Worm (Caenorhabditis elegans) whole organism, mixed stage, embryonic: ENCODE data around the gene C05G5.5.

ENCODE experiments used
- M03D4.4 ChIP-seq: sonication (generic microtip); optimal IDR thresholded peaks from 2 replicates; lab custom pipeline; 2017; ENCODE audit warnings: mild to moderate bottlenecking, missing genetic modification characterization, missing compliant biosample characterization
- bed-3 ChIP-seq: fragments of 200-800 bp; sonication (Bioruptor generic); optimal IDR thresholded peaks from 3 replicates; lab custom pipeline; 2018; ENCODE audit warnings: mild to moderate bottlenecking, missing genetic modification characterization, moderate library complexity, missing compliant biosample characterization
- blmp-1 ChIP-seq: fragments of 150-350 bp; optimal IDR thresholded peaks from 2 replicates; lab custom pipeline; 2014; ENCODE audit warnings: missing biosample characterization, missing genetic modification characterization
- ceh-39 ChIP-seq: fragments of 150-350 bp; optimal IDR thresholded peaks from 2 replicates; lab custom pipeline; 2014; ENCODE audit warnings: missing biosample characterization, missing genetic modification characterization
- ceh-43 ChIP-seq: fragments of 200-800 bp; sonication (Bioruptor generic); optimal IDR thresholded peaks from 2 replicates; lab custom pipeline; 2018; ENCODE audit warnings: mild to moderate bottlenecking, missing genetic modification characterization, moderate library complexity, missing compliant biosample characterization
- ceh-83 ChIP-seq: fragments of 200-800 bp; sonication (Bioruptor generic); optimal IDR thresholded peaks from 2 replicates; lab custom pipeline; 2018; ENCODE audit warnings: mild to moderate bottlenecking, missing genetic modification characterization, missing compliant biosample characterization
- ces-1 ChIP-seq: fragments of 150-350 bp; optimal IDR thresholded peaks from 2 replicates; lab custom pipeline; 2014; ENCODE audit warnings: missing biosample characterization, missing genetic modification reagents, missing genetic modification characterization
- cnd-1 ChIP-seq: fragments of 200-800 bp; sonication (Bioruptor generic); optimal IDR thresholded peaks from 2 replicates; lab custom pipeline; 2018; ENCODE audit warnings: mild to moderate bottlenecking, missing genetic modification characterization, missing compliant biosample characterization
- drap-1 ChIP-seq: fragments of 200-800 bp; sonication (Bioruptor generic); optimal IDR thresholded peaks from 3 replicates; lab custom pipeline; 2018; ENCODE audit warnings: mild to moderate bottlenecking, missing genetic modification characterization, missing compliant biosample characterization
- elt-1 ChIP-seq: sonication (generic microtip); optimal IDR thresholded peaks from 2 replicates; lab custom pipeline; 2017; ENCODE audit warnings: missing genetic modification characterization, mild to moderate bottlenecking, missing compliant biosample characterization, antibody characterized with exemption, moderate library complexity, borderline replicate concordance; ENCODE audit not compliant: insufficient read depth
- elt-3 ChIP-seq: fragments of 150-350 bp; optimal IDR thresholded peaks from 2 replicates; lab custom pipeline; 2014; ENCODE audit warnings: missing biosample characterization, missing genetic modification characterization
- flh-1 ChIP-seq: fragments of 200-800 bp; sonication (Bioruptor generic); optimal IDR thresholded peaks from 2 replicates; lab custom pipeline; 2018; ENCODE audit warnings: mild to moderate bottlenecking, missing genetic modification characterization, moderate library complexity, missing compliant biosample characterization
- ham-2 ChIP-seq: fragments of 200-800 bp; sonication (Bioruptor generic); optimal IDR thresholded peaks from 2 replicates; lab custom pipeline; 2018; ENCODE audit warnings: mild to moderate bottlenecking, missing genetic modification characterization, missing compliant biosample characterization
- hlh-1 ChIP-seq: fragments of 150-350 bp; optimal IDR thresholded peaks from 2 replicates; lab custom pipeline; 2014; ENCODE audit warnings: missing biosample characterization, missing genetic modification reagents, missing genetic modification characterization
- lin-13 ChIP-seq: fragments of 150-350 bp; optimal IDR thresholded peaks from 2 replicates; lab custom pipeline; 2014; ENCODE audit warnings: missing biosample characterization, missing genetic modification characterization
- lin-32 ChIP-seq: fragments of 200-800 bp; sonication (Bioruptor generic); optimal IDR thresholded peaks from 2 replicates; lab custom pipeline; 2018; ENCODE audit warnings: mild to moderate bottlenecking, missing genetic modification characterization, missing compliant biosample characterization
- lsy-2 ChIP-seq: fragments of 150-350 bp; optimal IDR thresholded peaks from 2 replicates; lab custom pipeline; 2014; ENCODE audit warnings: missing biosample characterization, missing genetic modification characterization
- mab-5 ChIP-seq: fragments of 150-350 bp; optimal IDR thresholded peaks from 2 replicates; lab custom pipeline; 2014; ENCODE audit warnings: missing biosample characterization, missing genetic modification characterization
- mep-1 ChIP-seq: fragments of 150-350 bp; optimal IDR thresholded peaks from 2 replicates; lab custom pipeline; 2017; ENCODE audit warnings: missing biosample characterization, missing genetic modification reagents, missing genetic modification characterization, inconsistent platforms
- mls-2 ChIP-seq: sonication (generic microtip); optimal IDR thresholded peaks from 2 replicates; lab custom pipeline; 2016; ENCODE audit warnings: mild to moderate bottlenecking, missing genetic modification characterization, moderate library complexity, missing compliant biosample characterization
- nhr-12 ChIP-seq: fragments of 150-350 bp; optimal IDR thresholded peaks from 2 replicates; lab custom pipeline; 2014; ENCODE audit warnings: missing biosample characterization, missing genetic modification characterization
- nhr-2 ChIP-seq: fragments of 150-350 bp; optimal IDR thresholded peaks from 2 replicates; lab custom pipeline; 2014; ENCODE audit warnings: missing biosample characterization, missing genetic modification characterization
- nhr-237 ChIP-seq: fragments of 150-350 bp; optimal IDR thresholded peaks from 2 replicates; lab custom pipeline; 2014; ENCODE audit warnings: missing biosample characterization, missing genetic modification characterization
- nhr-28 ChIP-seq: fragments of 150-350 bp; optimal IDR thresholded peaks from 2 replicates; lab custom pipeline; 2014; ENCODE audit warnings: missing biosample characterization, missing genetic modification characterization
- nhr-76 ChIP-seq: sonication (generic microtip); optimal IDR thresholded peaks from 2 replicates; lab custom pipeline; 2017; ENCODE audit warnings: missing biosample characterization, missing genetic modification characterization
- pha-4 ChIP-seq: fragments of 150-350 bp; optimal IDR thresholded peaks from 2 replicates; lab custom pipeline; 2018; ENCODE audit warnings: missing biosample characterization, missing genetic modification reagents, missing genetic modification characterization
- sem-2 ChIP-seq: fragments of 200-800 bp; sonication (Bioruptor generic); optimal IDR thresholded peaks from 2 replicates; lab custom pipeline; 2018; ENCODE audit warnings: mild to moderate bottlenecking, missing genetic modification characterization, missing compliant biosample characterization
- snpc-4 ChIP-seq: fragments of 150-350 bp; optimal IDR thresholded peaks from 2 replicates; lab custom pipeline; 2014; ENCODE audit warnings: missing biosample characterization, missing genetic modification characterization
- sptf-1 ChIP-seq: sonication (generic microtip); optimal IDR thresholded peaks from 2 replicates; lab custom pipeline; 2017; ENCODE audit warnings: mild to moderate bottlenecking, missing genetic modification characterization, moderate library complexity, missing compliant biosample characterization
- tbx-8 ChIP-seq: fragments of 200-800 bp; sonication (Bioruptor generic); optimal IDR thresholded peaks from 2 replicates; lab custom pipeline; 2018; ENCODE audit warnings: mild to moderate bottlenecking, missing genetic modification characterization, moderate library complexity, missing compliant biosample characterization
- unc-120 ChIP-seq: sonication (generic microtip); optimal IDR thresholded peaks from 2 replicates; lab custom pipeline; 2017; ENCODE audit warnings: missing genetic modification characterization, missing compliant biosample characterization; ENCODE audit not compliant: poor library complexity, severe bottlenecking
- unc-39 ChIP-seq: fragments of 150-350 bp; optimal IDR thresholded peaks from 2 replicates; lab custom pipeline; 2014; ENCODE audit warnings: missing biosample characterization, missing genetic modification characterization
- unc-62 ChIP-seq: fragments of 150-350 bp; optimal IDR thresholded peaks from 2 replicates; lab custom pipeline; 2014; ENCODE audit warnings: missing biosample characterization, missing genetic modification reagents, missing genetic modification characterization
- zip-8 ChIP-seq: fragments of 150-350 bp; optimal IDR thresholded peaks from 2 replicates; lab custom pipeline; 2014; ENCODE audit warnings: missing biosample characterization, missing genetic modification characterization
- ztf-11 ChIP-seq: fragments of 150-350 bp; optimal IDR thresholded peaks from 2 replicates; lab custom pipeline; 2014; ENCODE audit warnings: missing biosample characterization, missing genetic modification characterization

C05G5.5 gene

ce11 chrX:14761021-14761420 is at the start of gene C05G5.5:
Gene C05G5.5, minus strand, starts transcription at chrX:14761121.
- TF ChIP-seq lin-13 (tag; lab: Kevin White, UChicago) (no peak), mls-2 (tag; lab: Kevin White, UChicago) (peak; percentile 2)
- TF ChIP-seq, all 35 proteins: peak for 1

- TF ChIP-seq ham-2 (GFP tag; lab: Kevin White, UChicago): peak; percentile 46
- peak; percentile 7 for TF ChIP-seq mep-1 (tag; lab: Kevin White, UChicago)
- peak; percentile 24 for TF ChIP-seq hlh-1 (tag; lab: Kevin White, UChicago)
- TF ChIP-seq nhr-2 (tag; lab: Kevin White, UChicago): no peak
- TF ChIP-seq nhr-237 (tag; lab: Kevin White, UChicago): no peak
- TF ChIP-seq unc-120: peak; percentile 46
These were observed 49.8 kb upstream of the C05G5.5 start, which contains the start of gene atf-4 for ce11 chrX:14810718-14811117. Gene atf-4, minus strand, starts transcription at chrX:14810810.

DNA sequence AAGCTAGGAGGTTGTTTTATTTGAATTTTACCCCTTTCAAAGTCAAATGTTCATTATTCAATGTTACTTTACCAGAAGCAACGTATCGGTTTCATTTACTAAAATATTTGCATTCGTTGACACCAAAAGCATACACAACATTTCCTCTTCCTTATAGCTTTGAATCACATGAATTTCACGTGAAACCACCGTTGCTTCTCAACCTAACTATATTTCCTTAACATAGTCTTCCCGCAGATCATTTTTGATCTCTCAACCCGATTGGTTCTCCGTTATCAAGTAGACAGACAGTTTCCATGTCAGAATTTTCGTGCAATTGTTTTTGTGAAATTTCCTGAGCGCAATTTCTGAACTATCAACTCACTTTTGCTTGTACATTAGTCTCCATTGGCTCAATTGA is 49.0 kb upstream of the C05G5.5 start:
- TF ChIP-seq hlh-1 (tag; lab: Kevin White, UChicago): no peak
- TF ChIP-seq lin-32 (GFP tag; lab: Kevin White, UChicago): no peak
- no peak for TF ChIP-seq ztf-11
- no peak for TF ChIP-seq pha-4 (tag; lab: Kevin White, UChicago)
- no peak for TF ChIP-seq unc-62 (GFP tag; lab: Kevin White, UChicago)
- no peak for TF ChIP-seq ceh-83
- no peak for TF ChIP-seq ceh-43 (GFP tag; lab: Kevin White, UChicago)
- TF ChIP-seq nhr-2 (tag; lab: Kevin White, UChicago): no peak
- no peak for TF ChIP-seq lsy-2
- no peak for TF ChIP-seq nhr-76 (tag; lab: Kevin White, UChicago)

DNA sequence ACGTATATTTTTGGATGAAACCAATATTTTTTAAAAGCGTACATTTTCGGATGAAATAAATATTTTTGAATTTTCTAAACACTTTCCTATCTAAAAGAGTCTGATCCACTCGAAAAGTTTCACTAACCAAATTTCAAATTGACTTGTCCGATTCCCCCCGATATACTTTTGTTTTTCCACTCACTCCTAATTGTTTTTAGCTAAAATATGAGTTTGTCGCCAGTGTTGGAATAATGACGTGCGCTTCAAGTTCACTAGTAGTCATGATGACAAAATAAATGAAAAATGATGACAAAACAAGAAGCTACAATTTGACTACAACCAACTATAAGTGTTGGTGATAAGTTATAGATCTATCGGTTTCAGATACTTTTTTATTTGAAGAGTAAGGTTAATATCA is 47.9 kb upstream of the C05G5.5 start:
- TF ChIP-seq elt-3 (tag; lab: Kevin White, UChicago): no peak
- no peak for TF ChIP-seq lin-32 (GFP tag; lab: Kevin White, UChicago)
- no peak for TF ChIP-seq nhr-12 (tag; lab: Kevin White, UChicago)
- TF ChIP-seq lin-13 (tag; lab: Kevin White, UChicago): no peak
- no peak for TF ChIP-seq nhr-28 (tag; lab: Kevin White, UChicago)
- TF ChIP-seq ham-2 (GFP tag; lab: Kevin White, UChicago): no peak

DNA sequence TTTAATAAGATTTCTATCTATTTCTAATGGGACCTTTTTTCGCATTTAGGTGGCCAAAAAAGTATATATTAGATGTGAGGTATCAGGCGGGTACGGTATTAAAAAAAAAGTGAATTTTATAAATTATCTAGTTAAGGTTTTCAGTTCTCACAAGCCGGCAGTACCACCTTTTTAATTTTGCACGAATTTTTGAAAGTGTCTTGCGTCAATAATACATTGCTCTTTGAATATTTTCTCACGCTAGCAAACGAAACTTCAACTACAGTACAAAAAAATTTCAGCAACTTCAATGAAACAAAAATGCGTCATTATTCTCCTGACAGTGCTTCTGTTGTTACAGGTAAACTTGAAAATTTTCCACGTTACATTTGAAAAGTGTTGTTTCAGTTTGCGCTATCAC is 46.0 kb upstream of the C05G5.5 start, which contains the start of gene F42D1.4:
F42D1.4 (plus strand) TSS at position 301 of the 400 bp plus-strand sequence.
- no peak for TF ChIP-seq blmp-1 (tag; lab: Kevin White, UChicago)
- TF ChIP-seq sptf-1 (tag; lab: Kevin White, UChicago): no peak

DNA sequence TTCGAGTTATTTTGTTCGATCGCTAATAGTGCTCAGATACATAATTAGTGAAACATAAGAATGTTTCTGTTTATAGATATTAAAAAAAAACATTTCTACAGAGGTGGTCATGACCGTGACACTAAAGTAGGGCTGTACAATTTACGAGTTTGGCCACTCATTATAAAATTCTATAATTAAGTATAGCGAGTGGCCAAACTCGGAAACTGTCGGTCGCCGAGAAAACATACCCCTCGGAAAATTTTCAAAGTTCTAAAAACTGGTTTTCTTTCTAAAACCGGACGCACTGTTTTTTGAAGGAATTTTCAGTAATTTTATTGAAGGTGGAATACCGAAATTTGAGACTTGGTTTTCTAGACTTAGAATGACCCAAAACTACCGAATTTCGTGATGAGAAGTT is 44.8 kb upstream of the C05G5.5 start:
- TF ChIP-seq snpc-4 (tag; lab: Kevin White, UChicago) (no peak), sptf-1 (tag; lab: Kevin White, UChicago) (no peak)

DNA sequence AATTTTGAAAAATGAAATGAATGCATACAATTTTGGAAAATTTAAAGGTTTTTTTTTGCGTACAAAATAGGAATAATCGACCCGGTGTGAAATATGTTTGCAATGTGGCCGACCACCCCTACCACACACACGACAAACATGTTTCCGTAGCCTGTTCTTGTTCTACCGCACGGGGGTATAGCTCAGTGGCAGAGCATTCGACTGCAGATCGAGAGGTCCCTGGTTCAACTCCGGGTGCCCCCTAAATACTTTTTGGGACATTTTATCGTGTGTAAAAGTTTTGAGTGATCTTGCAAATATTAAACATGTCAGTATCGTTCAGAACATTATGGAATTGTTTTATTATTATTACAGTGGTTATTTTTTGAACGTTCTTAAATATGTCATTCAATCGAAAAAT is 43.8 kb upstream of the C05G5.5 start:
- TF ChIP-seq elt-1 (tag; lab: Kevin White, UChicago) (no peak), nhr-237 (tag; lab: Kevin White, UChicago) (no peak), ceh-83 (peak; percentile 91), nhr-76 (tag; lab: Kevin White, UChicago) (no peak), lin-13 (tag; lab: Kevin White, UChicago) (no peak), mep-1 (tag; lab: Kevin White, UChicago) (no peak), cnd-1 (peak; percentile 89), zip-8 (tag; lab: Kevin White, UChicago) (no peak), nhr-28 (tag; lab: Kevin White, UChicago) (no peak), elt-3 (tag; lab: Kevin White, UChicago) (no peak), bed-3 (GFP tag; lab: Kevin White, UChicago) (peak; percentile 73), ces-1 (GFP tag; lab: Kevin White, UChicago) (no peak), sptf-1 (tag; lab: Kevin White, UChicago) (peak; percentile 91), tbx-8 (GFP tag; lab: Kevin White, UChicago) (peak; percentile 66), nhr-12 (tag; lab: Kevin White, UChicago) (no peak), nhr-2 (tag; lab: Kevin White, UChicago) (no peak), pha-4 (tag; lab: Kevin White, UChicago) (no peak), blmp-1 (tag; lab: Kevin White, UChicago) (no peak), snpc-4 (tag; lab: Kevin White, UChicago) (no peak), ham-2 (GFP tag; lab: Kevin White, UChicago) (peak; percentile 55), unc-120 (peak; percentile 79), mls-2 (tag; lab: Kevin White, UChicago) (peak; percentile 90), sem-2 (GFP tag; lab: Kevin White, UChicago) (peak; percentile 84), unc-62 (GFP tag; lab: Kevin White, UChicago) (peak; percentile 2), unc-39 (tag; lab: Kevin White, UChicago) (no peak), drap-1 (GFP tag; lab: Kevin White, UChicago) (peak; percentile 90), M03D4.4 (tag; lab: Kevin White, UChicago) (peak; percentile 87), ceh-43 (GFP tag; lab: Kevin White, UChicago) (peak; percentile 83), lin-32 (GFP tag; lab: Kevin White, UChicago) (peak; percentile 52), ceh-39 (no peak), mab-5 (tag; lab: Kevin White, UChicago) (no peak), flh-1 (GFP tag; lab: Kevin White, UChicago) (peak; percentile 71), ztf-11 (no peak)
